Fruit fly (Drosophila melanogaster) whole organism, wandering third instar larva: ENCODE data around the gene Rrp46.

Experiments
- Abd-B ChIP-seq: fragments of >200 bp; optimal IDR thresholded peaks from 2 replicates; lab custom pipeline; 2017; ENCODE audit warnings: missing biosample characterization, missing genetic modification characterization
- Dfd ChIP-seq: fragments of >200 bp; optimal IDR thresholded peaks from 2 replicates; lab custom pipeline; 2017; ENCODE audit warnings: missing biosample characterization, missing genetic modification characterization
- Dif ChIP-seq: fragments of 200-275, 200-300 bp; sonication (Bioruptor generic); optimal IDR thresholded peaks from 2 replicates; lab custom pipeline; 2018; ENCODE audit warnings: missing biosample characterization, missing genetic modification characterization; ENCODE audit not compliant: partially characterized antibody
- HLH106 ChIP-seq: fragments of 200-800 bp; optimal IDR thresholded peaks from 3 replicates; lab custom pipeline; 2019; ENCODE audit warnings: missing biosample characterization, mild to moderate bottlenecking, missing genetic modification characterization, moderate library complexity
- Jra ChIP-seq: sonication (Bioruptor generic); optimal IDR thresholded peaks from 2 replicates; lab custom pipeline; 2016; ENCODE audit warnings: missing biosample characterization, missing genetic modification characterization
- OdsH ChIP-seq: fragments of 200-800 bp; sonication (Bioruptor generic); optimal IDR thresholded peaks from 2 replicates; lab custom pipeline; 2016; ENCODE audit warnings: missing biosample characterization, mild to moderate bottlenecking, missing genetic modification characterization
- Rel ChIP-seq, 2 experiments: fragments of 200-800 bp; sonication (Bioruptor generic) in 1 of 2; optimal IDR thresholded peaks; 2 replicates in 1 of 2; 3 replicates in 1 of 2; lab custom pipeline; 2016 to 2019; ENCODE audit warnings: mild to moderate bottlenecking in 2 of 2, missing biosample characterization in 2 of 2, missing genetic modification characterization in 2 of 2, moderate library complexity in 1 of 2
- br ChIP-seq: fragments of 200-800 bp; sonication (Bioruptor generic); optimal IDR thresholded peaks from 2 replicates; lab custom pipeline; 2016; ENCODE audit warnings: missing biosample characterization, missing genetic modification characterization
- brk ChIP-seq: fragments of 200-800 bp; sonication (Bioruptor generic); optimal IDR thresholded peaks from 2 replicates; lab custom pipeline; 2016; ENCODE audit warnings: missing biosample characterization, mild to moderate bottlenecking, missing genetic modification characterization
- lola ChIP-seq: fragments of >200 bp; optimal IDR thresholded peaks from 2 replicates; lab custom pipeline; 2017; ENCODE audit warnings: missing biosample characterization, missing genetic modification characterization
- pan ChIP-seq: fragments of >200 bp; optimal IDR thresholded peaks from 2 replicates; lab custom pipeline; 2017
- psq ChIP-seq: fragments of 200-800 bp; sonication (Bioruptor generic); optimal IDR thresholded peaks from 3 replicates; lab custom pipeline; 2017; ENCODE audit warnings: missing biosample characterization, mild to moderate bottlenecking, missing genetic modification characterization, moderate library complexity
- woc ChIP-seq: sonication (Bioruptor generic); optimal IDR thresholded peaks from 2 replicates; lab custom pipeline; 2016; ENCODE audit warnings: missing biosample characterization, mild to moderate bottlenecking, missing genetic modification characterization

- TF ChIP-seq Dif, result no peak
- TF ChIP-seq lola, result no peak
- no peak for TF ChIP-seq br (GFP tag; lab: Kevin White, UChicago)
- TF ChIP-seq HLH106 (tag; lab: Kevin White, UChicago), result no peak
- no peak for TF ChIP-seq Jra (GFP tag; lab: Kevin White, UChicago)
- no peak for TF ChIP-seq pan (lab: Kevin White, UChicago)
- TF ChIP-seq woc (GFP tag; lab: Kevin White, UChicago), result no peak
- no peak for TF ChIP-seq Rel (GFP tag; optimal IDR thresholded peaks at IDR 0.05; lab: Kevin White, UChicago)
- TF ChIP-seq Rel (tag; optimal IDR thresholded peaks at IDR 0.05; lab: Kevin White, UChicago), result no peak
- TF ChIP-seq Abd-B (GFP tag; lab: Kevin White, UChicago), result no peak
- no peak for TF ChIP-seq psq (GFP tag; lab: Kevin White, UChicago)
- TF ChIP-seq Dfd (GFP tag; lab: Kevin White, UChicago), result no peak
- TF ChIP-seq brk (GFP tag; lab: Kevin White, UChicago), result no peak
- TF ChIP-seq OdsH (GFP tag; lab: Kevin White, UChicago), result no peak
Observed at dm6 chr3R:10378989-10379388, 34.1 kb upstream of the Rrp46 start.
